Fruit fly (Drosophila melanogaster): ENCODE measurements around the gene He.
A peak's percentile ranks its signal among the peaks of the same experiment; 100 is the strongest.

He gene

dm6 chr2L:14020875-14021643, 48.3 kb upstream of the He start (continued):
- peak; percentile 34 for TF ChIP-seq Hmx (GFP tag; optimal IDR thresholded peaks at IDR 0.05)
- TF ChIP-seq slbo (GFP tag; IDR thresholded peaks at IDR 0.05), result peak; percentile 62
- no peak for TF ChIP-seq Sin3A (optimal IDR thresholded peaks at IDR 0.05)
- TF ChIP-seq ewg (GFP tag; optimal IDR thresholded peaks at IDR 0.05), result peak; percentile 38
- peak; percentile 47; the same call in 1 of the 2 replicates for TF ChIP-seq lmd (GFP tag; IDR thresholded peaks at IDR 0.05)
- TF ChIP-seq CG11085 (GFP tag; IDR thresholded peaks at IDR 0.05), result no peak
- peak; percentile 88 for TF ChIP-seq CG12769 (tag; optimal IDR thresholded peaks at IDR 0.05)
- TF ChIP-seq luna (GFP tag; optimal IDR thresholded peaks at IDR 0.05), result no peak
- no peak for TF ChIP-seq jigr1 (GFP tag; IDR thresholded peaks at IDR 0.05)
- no peak for TF ChIP-seq CkIIα-i1 (GFP tag; IDR thresholded peaks at IDR 0.05)
- peak; percentile 18 for TF ChIP-seq MTF-1 (GFP tag; optimal IDR thresholded peaks at IDR 0.05; ENCODE audit: borderline replicate concordance)
- no peak for TF ChIP-seq CG11456 (GFP tag; IDR thresholded peaks at IDR 0.05)
- no peak for TF ChIP-seq CG3163 (GFP tag; optimal IDR thresholded peaks at IDR 0.05)
- peak; percentile 88 for TF ChIP-seq CoRest (tag; optimal IDR thresholded peaks at IDR 0.05)
- TF ChIP-seq CG10979 (tag; optimal IDR thresholded peaks at IDR 0.05), result peak; percentile 82
- peak; percentile 29 for TF ChIP-seq CG6765 (GFP tag; optimal IDR thresholded peaks at IDR 0.05)
- peak; percentile 36; the same call in 1 of the 2 replicates for TF ChIP-seq CG8765 (GFP tag; IDR thresholded peaks at IDR 0.05)
- TF ChIP-seq pfk (GFP tag; optimal IDR thresholded peaks at IDR 0.05), result no peak
- TF ChIP-seq Hr39 (optimal IDR thresholded peaks at IDR 0.05), result no peak
- TF ChIP-seq shn (GFP tag; optimal IDR thresholded peaks at IDR 0.05), result peak; percentile 9
- peak; percentile 34 for TF ChIP-seq CG4854 (GFP tag; optimal IDR thresholded peaks at IDR 0.05)
- TF ChIP-seq Chrac-16 (GFP tag; optimal IDR thresholded peaks at IDR 0.05), result peak; percentile 40
- no peak for TF ChIP-seq CG1792 (GFP tag; optimal IDR thresholded peaks at IDR 0.05)
- TF ChIP-seq CG15073 (GFP tag; optimal IDR thresholded peaks at IDR 0.05), result no peak
- TF ChIP-seq CG6683 (GFP tag; optimal IDR thresholded peaks at IDR 0.05), result no peak
- TF ChIP-seq CG2875 (GFP tag; optimal IDR thresholded peaks at IDR 0.05), result peak; percentile 57
- TF ChIP-seq CG8089 (GFP tag; optimal IDR thresholded peaks at IDR 0.05), result peak; percentile 46
- peak; percentile 49 for TF ChIP-seq Oli (tag; optimal IDR thresholded peaks at IDR 0.05)
- peak; percentile 57 for TF ChIP-seq odd (GFP tag; optimal IDR thresholded peaks at IDR 0.05)
- peak; percentile 47 for TF ChIP-seq CG5245 (GFP tag; optimal IDR thresholded peaks at IDR 0.05)
- TF ChIP-seq CG12219 (GFP tag; optimal IDR thresholded peaks at IDR 0.05), result peak; percentile 7
- TF ChIP-seq Hr51 (GFP tag; optimal IDR thresholded peaks at IDR 0.05), result peak; percentile 7 to 76
- TF ChIP-seq CG31224 (GFP tag; IDR thresholded peaks at IDR 0.05), result no peak
- no peak for TF ChIP-seq dan (GFP tag; IDR thresholded peaks at IDR 0.05)
- TF ChIP-seq fd96Cb (tag; optimal IDR thresholded peaks at IDR 0.05), result peak; percentile 66
- TF ChIP-seq CG18011 (GFP tag; optimal IDR thresholded peaks at IDR 0.05), result no peak
- TF ChIP-seq mam (GFP tag; optimal IDR thresholded peaks at IDR 0.05), result peak; percentile 59
- TF ChIP-seq pros (GFP tag; optimal IDR thresholded peaks at IDR 0.05), result no peak
- TF ChIP-seq pho (GFP tag; optimal IDR thresholded peaks at IDR 0.05), result no peak
- TF ChIP-seq CG12744 (GFP tag; optimal IDR thresholded peaks at IDR 0.05), result no peak
- peak; percentile 37 for TF ChIP-seq cwo (GFP tag; optimal IDR thresholded peaks at IDR 0.05)
- no peak for TF ChIP-seq Myb (GFP tag; optimal IDR thresholded peaks at IDR 0.05)
- no peak for TF ChIP-seq salm (tag; optimal IDR thresholded peaks at IDR 0.05)
- peak; percentile 13 for TF ChIP-seq CG6813 (GFP tag; optimal IDR thresholded peaks at IDR 0.05)
- TF ChIP-seq GATAe (GFP tag; conservative IDR thresholded peaks at IDR 0.05), result no peak
- no peak for TF ChIP-seq ab (GFP tag; optimal IDR thresholded peaks at IDR 0.05)
- TF ChIP-seq tgo (GFP tag; IDR thresholded peaks at IDR 0.05), result peak; percentile 59
- no peak for TF ChIP-seq Dip2 (GFP tag; IDR thresholded peaks at IDR 0.05)
- no peak for TF ChIP-seq CG10565 (GFP tag; optimal IDR thresholded peaks at IDR 0.05)
- TF ChIP-seq oc (tag; optimal IDR thresholded peaks at IDR 0.05), result peak; percentile 72

Data from whole organism, embryonic.